Fruit fly (Drosophila melanogaster): ENCODE data around the gene CG44475.

DNA sequence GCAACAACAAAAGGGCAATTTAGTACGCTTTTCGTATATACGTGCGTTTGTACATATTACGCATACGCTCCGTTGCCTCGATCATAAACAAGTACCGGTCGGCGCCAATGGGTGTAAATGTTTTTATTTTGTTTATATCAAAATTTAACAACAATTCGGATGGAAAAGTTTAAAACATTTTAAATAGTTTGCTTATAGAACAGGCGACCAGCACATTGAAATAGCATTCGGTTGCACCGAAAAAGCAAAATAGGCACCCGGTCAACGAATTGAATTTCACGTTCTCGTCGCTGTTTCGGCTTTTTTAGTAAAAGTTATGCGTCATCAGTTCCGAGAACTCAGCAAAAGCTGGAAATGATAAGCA is 30.7 kb upstream of the CG44475 start:
- TF ChIP-seq usp (GFP tag; optimal IDR thresholded peaks at IDR 0.05) (no peak), psq (optimal IDR thresholded peaks at IDR 0.05) (no peak), EcR (GFP tag; optimal IDR thresholded peaks at IDR 0.05) (no peak), Dll (optimal IDR thresholded peaks at IDR 0.05) (no peak), pan (optimal IDR thresholded peaks at IDR 0.05) (no peak)
